Fruit fly (Drosophila melanogaster) whole organism, embryonic: ENCODE measurements around the gene CG13123.
A peak's percentile ranks its signal among the peaks of the same experiment; 100 is the strongest.

Experiments used
- ATbp ChIP-seq: fragments of 200-800 bp; sonication (Bioruptor generic); optimal IDR thresholded peaks from 2 replicates; lab custom pipeline; 2017; ENCODE audit warnings: missing biosample characterization, mild to moderate bottlenecking, missing genetic modification characterization, missing genetic modification reagents
- BEAF-32 ChIP-seq: fragments of 200-800 bp; sonication (Bioruptor generic); optimal IDR thresholded peaks from 3 replicates; lab custom pipeline; 2017; ENCODE audit warnings: missing biosample characterization, missing genetic modification characterization, mild to moderate bottlenecking, moderate library complexity, missing genetic modification reagents
- CG11085 ChIP-seq: fragments of 200-800 bp; sonication (Bioruptor generic); IDR thresholded peaks from 2 replicates; pipeline ENCODE4 v1.3.6; 2022; ENCODE audit warnings: missing biosample characterization, missing genetic modification characterization
- CG11560 ChIP-seq: fragments of 200-800 bp; sonication (Bioruptor generic); IDR thresholded peaks from 3 replicates; pipeline ENCODE4 v1.3.6; 2022; ENCODE audit warnings: missing biosample characterization, missing genetic modification characterization
- CG11695 ChIP-seq: fragments of 200-800 bp; sonication (Bioruptor generic); IDR thresholded peaks from 3 replicates; pipeline ENCODE4 v1.3.6; 2022; ENCODE audit warnings: missing biosample characterization, missing genetic modification characterization
- CG12071 ChIP-seq: fragments of 200-800 bp; sonication (Bioruptor generic); optimal IDR thresholded peaks from 3 replicates; lab custom pipeline; 2018; ENCODE audit warnings: missing biosample characterization, mild to moderate bottlenecking, missing genetic modification characterization
- CG13624 ChIP-seq: fragments of 200-800 bp; sonication (Bioruptor generic); optimal IDR thresholded peaks from 2 replicates; lab custom pipeline; 2016; ENCODE audit warnings: missing biosample characterization, missing genetic modification characterization
- CG15073 ChIP-seq: fragments of 200-800 bp; sonication (Bioruptor generic); optimal IDR thresholded peaks from 2 replicates; lab custom pipeline; 2016; ENCODE audit warnings: missing biosample characterization, missing genetic modification characterization
- CG17612 ChIP-seq: fragments of 200-800 bp; sonication (Bioruptor generic); IDR thresholded peaks from 2 replicates; pipeline ENCODE4 v1.3.6; 2022; ENCODE audit warnings: missing biosample characterization, missing genetic modification characterization
- CG18764 ChIP-seq: fragments of 200-800 bp; sonication (Bioruptor generic); optimal IDR thresholded peaks from 3 replicates; lab custom pipeline; 2016; ENCODE audit warnings: missing biosample characterization, missing genetic modification characterization
- CG30403 ChIP-seq: fragments of 200-800 bp; sonication (Bioruptor generic); optimal IDR thresholded peaks from 3 replicates; lab custom pipeline; 2016; ENCODE audit warnings: missing biosample characterization, missing genetic modification characterization
- CG34376 ChIP-seq: fragments of 200-800 bp; sonication (Bioruptor generic); optimal IDR thresholded peaks from 2 replicates; lab custom pipeline; 2018; ENCODE audit warnings: missing biosample characterization, mild to moderate bottlenecking, missing genetic modification characterization
- CG34422 ChIP-seq: fragments of 200-800 bp; sonication (Bioruptor generic); IDR thresholded peaks from 3 replicates; pipeline ENCODE4 v1.3.6; 2022; ENCODE audit warnings: missing biosample characterization, missing genetic modification characterization
- CG4328 ChIP-seq: fragments of 200-800 bp; sonication (Bioruptor generic); optimal IDR thresholded peaks from 3 replicates; lab custom pipeline; 2017; ENCODE audit warnings: missing biosample characterization, missing genetic modification reagents, missing genetic modification characterization
- CG4854 ChIP-seq: fragments of 200-800 bp; sonication (Bioruptor generic); optimal IDR thresholded peaks from 2 replicates; lab custom pipeline; 2016; ENCODE audit warnings: missing biosample characterization, missing genetic modification characterization, inconsistent platforms
- CG6689 ChIP-seq: fragments of 200-800 bp; sonication (Bioruptor generic); IDR thresholded peaks from 2 replicates; pipeline ENCODE4 v1.3.6; 2022; ENCODE audit warnings: missing biosample characterization, missing genetic modification characterization
- CG7963 ChIP-seq: fragments of 200-800 bp; sonication (Bioruptor generic); IDR thresholded peaks from 3 replicates; pipeline ENCODE4 v1.3.6; 2022; ENCODE audit warnings: missing biosample characterization, missing genetic modification characterization; ENCODE audit not compliant: partially characterized antibody
- CG8290 ChIP-seq, 3 experiments: fragments of 200-800 bp; sonication (Bioruptor generic); optimal IDR thresholded peaks; 2 replicates each; lab custom pipeline; 2016 to 2019; ENCODE audit warnings: missing biosample characterization in 3 of 3, missing genetic modification characterization in 3 of 3, mild to moderate bottlenecking in 2 of 3, moderate library complexity in 1 of 3
- CG9932 ChIP-seq: fragments of 200-800 bp; sonication (Bioruptor generic); IDR thresholded peaks from 2 replicates; pipeline ENCODE4 v1.3.6; 2022; ENCODE audit warnings: missing biosample characterization, missing genetic modification characterization
- Dek ChIP-seq: fragments of 200-800 bp; sonication (Bioruptor generic); optimal IDR thresholded peaks from 3 replicates; lab custom pipeline; 2019; ENCODE audit warnings: missing biosample characterization, mild to moderate bottlenecking, missing genetic modification characterization, moderate library complexity
- E2f2 ChIP-seq: fragments of 200-800 bp; sonication (Bioruptor generic); IDR thresholded peaks from 2 replicates; pipeline ENCODE4 v1.3.6; 2022; ENCODE audit warnings: missing biosample characterization, missing genetic modification characterization
- Fer3 ChIP-seq: fragments of 200-800 bp; sonication (Bioruptor generic); optimal IDR thresholded peaks from 2 replicates; lab custom pipeline; 2018; ENCODE audit warnings: missing biosample characterization, mild to moderate bottlenecking, missing genetic modification characterization, moderate library complexity
- Hsf ChIP-seq: fragments of 200-800 bp; sonication (Bioruptor generic); optimal IDR thresholded peaks from 3 replicates; lab custom pipeline; 2016; ENCODE audit warnings: missing biosample characterization, missing genetic modification characterization
- Lhr ChIP-seq: fragments of 200-800 bp; sonication (Bioruptor generic); optimal IDR thresholded peaks from 3 replicates; lab custom pipeline; 2017; ENCODE audit warnings: mild to moderate bottlenecking, missing biosample characterization, missing genetic modification reagents, missing genetic modification characterization
- Med ChIP-seq: fragments of 200-800 bp; sonication (Bioruptor generic); peaks from one replicate; lab custom pipeline; 2016; ENCODE audit warnings: missing biosample characterization, missing genetic modification characterization, mild to moderate bottlenecking, inconsistent platforms, moderate library complexity
- NFAT ChIP-seq: fragments of 200-800 bp; sonication (Bioruptor generic); IDR thresholded peaks from 2 replicates; pipeline ENCODE4 v1.3.6; 2022; ENCODE audit warnings: missing biosample characterization, missing genetic modification characterization
- Nf-YA ChIP-seq: fragments of 200-800 bp; sonication (Bioruptor generic); IDR thresholded peaks from 2 replicates; pipeline ENCODE4 v1.3.6; 2022; ENCODE audit warnings: missing biosample characterization, missing genetic modification characterization
- NfI ChIP-seq: fragments of 200-800 bp; sonication (Bioruptor generic); optimal IDR thresholded peaks from 3 replicates; lab custom pipeline; 2018; ENCODE audit warnings: missing biosample characterization, mild to moderate bottlenecking, missing genetic modification characterization, moderate library complexity
- Poxn ChIP-seq: fragments of 200-800 bp; sonication (Bioruptor generic); IDR thresholded peaks from 2 replicates; pipeline ENCODE4 v1.3.6; 2022; ENCODE audit warnings: missing biosample characterization, missing genetic modification characterization
- Ravus ChIP-seq: fragments of 200-800 bp; sonication (Bioruptor generic); IDR thresholded peaks from 2 replicates; pipeline ENCODE4 v1.3.6; 2022; ENCODE audit warnings: missing biosample characterization, missing genetic modification characterization
- Taf1 ChIP-seq: fragments of 200-800 bp; sonication (Bioruptor generic); IDR thresholded peaks from 2 replicates; pipeline ENCODE4 v1.3.6; 2022; ENCODE audit warnings: missing biosample characterization, missing genetic modification characterization
- chm ChIP-seq: fragments of 200-800 bp; sonication (Bioruptor generic); IDR thresholded peaks from 2 replicates; pipeline ENCODE4 v1.3.6; 2022; ENCODE audit warnings: missing biosample characterization, missing genetic modification characterization
- croc ChIP-seq: fragments of 200-800 bp; sonication (Bioruptor generic); conservative IDR thresholded peaks from 3 replicates; pipeline ENCODE4 v1.3.6; 2022; ENCODE audit warnings: missing biosample characterization, missing genetic modification characterization
- dmrt11E ChIP-seq: fragments of 200-800 bp; sonication (Bioruptor generic); optimal IDR thresholded peaks from 3 replicates; lab custom pipeline; 2018; ENCODE audit warnings: missing biosample characterization, mild to moderate bottlenecking, missing genetic modification characterization, moderate library complexity
- emc ChIP-seq: fragments of 200-800 bp; sonication (Bioruptor generic); optimal IDR thresholded peaks from 2 replicates; lab custom pipeline; 2016; ENCODE audit warnings: missing biosample characterization, missing genetic modification characterization
- eve ChIP-seq, 2 experiments: fragments of >200 bp; optimal IDR thresholded peaks; 2 replicates each; lab custom pipeline; 2017; ENCODE audit warnings: missing biosample characterization in 2 of 2, missing genetic modification characterization in 2 of 2
- ewg ChIP-seq: fragments of 200-800 bp; sonication (Bioruptor generic); optimal IDR thresholded peaks from 3 replicates; lab custom pipeline; 2017; ENCODE audit warnings: mild to moderate bottlenecking, missing biosample characterization, missing genetic modification reagents, missing genetic modification characterization
- eyg ChIP-seq: fragments of 200-800 bp; sonication (Bioruptor generic); optimal IDR thresholded peaks from 3 replicates; lab custom pipeline; 2016; ENCODE audit warnings: missing biosample characterization, missing genetic modification characterization
- grau ChIP-seq: fragments of 200-800 bp; optimal IDR thresholded peaks from 3 replicates; lab custom pipeline; 2019; ENCODE audit warnings: missing biosample characterization, mild to moderate bottlenecking, missing genetic modification characterization, moderate library complexity
- gsb-n ChIP-seq: fragments of 200-800 bp; sonication (Bioruptor generic); optimal IDR thresholded peaks from 3 replicates; lab custom pipeline; 2018; ENCODE audit warnings: missing biosample characterization, mild to moderate bottlenecking, missing genetic modification characterization
- hb ChIP-seq: fragments of 200-800 bp; sonication (Bioruptor generic); IDR thresholded peaks from 3 replicates; pipeline ENCODE4 v1.3.6; 2022; ENCODE audit warnings: missing biosample characterization, missing genetic modification characterization; ENCODE audit not compliant: partially characterized antibody
- knrl ChIP-seq: fragments of 200-800 bp; sonication (Bioruptor generic); IDR thresholded peaks from 3 replicates; pipeline ENCODE4 v1.3.6; 2022; ENCODE audit warnings: missing biosample characterization, missing genetic modification characterization; ENCODE audit not compliant: partially characterized antibody
- pho ChIP-seq: fragments of 200-800 bp; sonication (Bioruptor generic); optimal IDR thresholded peaks from 2 replicates; lab custom pipeline; 2016; ENCODE audit warnings: missing biosample characterization, missing genetic modification characterization
- ranshi ChIP-seq: fragments of 200-800 bp; sonication (Bioruptor generic); IDR thresholded peaks from 2 replicates; pipeline ENCODE4 v1.3.6; 2022; ENCODE audit warnings: missing biosample characterization, missing genetic modification characterization
- repo ChIP-seq: fragments of 200-800 bp; sonication (Bioruptor generic); optimal IDR thresholded peaks from 2 replicates; lab custom pipeline; 2016; ENCODE audit warnings: missing biosample characterization, missing genetic modification characterization
- sob ChIP-seq: fragments of 200-800 bp; sonication (Bioruptor generic); IDR thresholded peaks from 2 replicates; pipeline ENCODE4 v1.3.6; 2022; ENCODE audit warnings: missing biosample characterization, missing genetic modification characterization
- trem ChIP-seq: fragments of 200-800 bp; optimal IDR thresholded peaks from 3 replicates; lab custom pipeline; 2019; ENCODE audit warnings: missing biosample characterization, mild to moderate bottlenecking, missing genetic modification characterization, moderate library complexity
- trh ChIP-seq: fragments of 200-800 bp; sonication (Bioruptor generic); optimal IDR thresholded peaks from 2 replicates; lab custom pipeline; 2016; ENCODE audit warnings: missing biosample characterization, missing genetic modification characterization
- twi ChIP-seq: fragments of 200-800 bp; optimal IDR thresholded peaks from 2 replicates; lab custom pipeline; 2019; ENCODE audit warnings: missing biosample characterization, mild to moderate bottlenecking, missing genetic modification characterization, moderate library complexity
- wdn ChIP-seq: fragments of 200-800 bp; sonication (Bioruptor generic); IDR thresholded peaks from 2 replicates; pipeline ENCODE4 v1.3.6; 2022; ENCODE audit warnings: missing biosample characterization, missing genetic modification characterization

Gene CG13123

DNA sequence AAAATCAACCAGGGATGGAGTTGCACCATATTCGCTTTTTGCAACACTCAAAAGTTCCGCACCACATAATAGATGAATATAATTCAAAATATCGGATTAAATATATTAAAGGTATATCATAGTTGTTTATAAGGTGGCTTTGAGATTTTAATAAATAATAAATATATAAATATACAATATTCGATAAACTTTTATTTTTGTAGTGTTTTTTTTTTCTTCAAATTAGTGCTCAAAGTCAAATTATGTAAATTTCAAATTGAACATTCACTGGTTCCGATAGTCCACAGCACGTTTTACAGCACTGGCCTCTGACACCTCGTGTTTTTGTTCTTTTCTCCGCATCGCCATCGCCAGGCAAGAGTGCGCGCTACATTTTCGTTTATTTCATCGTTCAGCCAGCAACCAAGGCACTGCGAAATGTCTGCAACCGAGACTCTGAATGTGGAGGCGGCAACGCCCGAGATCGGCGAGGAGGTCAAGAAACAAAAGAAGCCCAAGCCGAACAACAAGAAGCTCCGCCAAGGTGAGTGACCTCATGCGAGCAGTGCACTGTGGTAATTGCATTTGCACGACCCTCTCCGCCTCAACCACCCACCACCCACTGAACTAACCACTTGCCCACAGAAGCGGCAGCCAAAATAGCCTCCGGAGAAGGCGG is 29.6 kb downstream of the CG13123 start, which contains the start of the genes Taf11 and und (continued):
- TF ChIP-seq dmrt11E (tag; lab: Kevin White, UChicago) (peak; percentile 15), croc (GFP tag; lab: Robert Waterston, UW) (no peak), Med (GFP tag; lab: Kevin White, UChicago) (peak; percentile 48), Lhr (GFP tag; lab: Kevin White, UChicago) (peak; percentile 15), CG9932 (peak; percentile 65; the same call in 1 of the 2 replicates), NFAT (no peak), BEAF-32 (peak; percentile 80), hb (no peak), NfI (GFP tag; lab: Kevin White, UChicago) (peak; percentile 16), ewg (GFP tag; lab: Kevin White, UChicago) (peak; percentile 20), sob (peak; percentile 42; the same call in 1 of the 2 replicates), eve (GFP tag; optimal IDR thresholded peaks at IDR 0.05; lab: Kevin White, UChicago) (no peak), chm (GFP tag; lab: Robert Waterston, UW) (no peak), emc (GFP tag; lab: Kevin White, UChicago) (no peak), CG18764 (GFP tag; lab: Kevin White, UChicago) (peak; percentile 31), E2f2 (GFP tag; lab: Robert Waterston, UW) (peak; percentile 49; the same call in 1 of the 2 replicates), eyg (GFP tag; lab: Kevin White, UChicago) (no peak), CG17612 (GFP tag; lab: Robert Waterston, UW) (no peak), grau (tag; lab: Kevin White, UChicago) (no peak), CG34376 (GFP tag; lab: Kevin White, UChicago) (no peak), pho (no peak), trh (GFP tag; lab: Kevin White, UChicago) (no peak), CG8290 (GFP tag; optimal IDR thresholded peaks at IDR 0.05; lab: Kevin White, UChicago) (no peak), CG8290 (tag; optimal IDR thresholded peaks at IDR 0.05; lab: Kevin White, UChicago) (no peak), CG11560 (no peak), CG11085 (no peak), CG34422 (GFP tag; lab: Robert Waterston, UW) (peak; percentile 30; the same call in 2 of the 3 replicates), ranshi (no peak; the same call in 1 of the 2 replicates), CG4328 (GFP tag; lab: Kevin White, UChicago) (peak; percentile 17), Taf1 (GFP tag; lab: Robert Waterston, UW) (no peak), wdn (no peak), repo (GFP tag; lab: Kevin White, UChicago) (no peak), CG13624 (no peak), Hsf (GFP tag; lab: Kevin White, UChicago) (no peak), knrl (GFP tag; lab: Robert Waterston, UW) (peak; percentile 86), ATbp (GFP tag; lab: Kevin White, UChicago) (no peak), gsb-n (tag; lab: Kevin White, UChicago) (no peak), CG4854 (no peak), trem (peak; percentile 20), Dek (no peak), CG30403 (GFP tag; lab: Kevin White, UChicago) (peak; percentile 39), CG15073 (no peak), CG12071 (GFP tag; lab: Kevin White, UChicago) (no peak), CG7963 (GFP tag; lab: Robert Waterston, UW) (no peak), Ravus (GFP tag; lab: Robert Waterston, UW) (no peak), Poxn (GFP tag; lab: Robert Waterston, UW) (no peak), CG11695 (GFP tag; lab: Robert Waterston, UW) (no peak), twi (tag; lab: Kevin White, UChicago) (no peak), Fer3 (tag; lab: Kevin White, UChicago) (no peak), Nf-YA (GFP tag; lab: Robert Waterston, UW) (no peak), CG6689 (no peak)
